Fruit fly (Drosophila melanogaster) whole organism, embryonic: ENCODE results near the gene Ugt37A3.
A peak's percentile ranks its signal among the peaks of the same experiment; 100 is the strongest.

Experiments used
- ATbp ChIP-seq: fragments of 200-800 bp; sonication (Bioruptor generic); optimal IDR thresholded peaks from 2 replicates; lab custom pipeline; 2017; ENCODE audit warnings: missing biosample characterization, mild to moderate bottlenecking, missing genetic modification characterization, missing genetic modification reagents
- Asciz ChIP-seq: fragments of 200-800 bp; sonication (Bioruptor generic); optimal IDR thresholded peaks from 2 replicates; lab custom pipeline; 2017; ENCODE audit warnings: missing biosample characterization, mild to moderate bottlenecking, missing genetic modification characterization, missing genetic modification reagents
- Atf6 ChIP-seq: fragments of 200-800 bp; sonication (Bioruptor generic); IDR thresholded peaks from 2 replicates; pipeline ENCODE4 v1.3.6; 2022; ENCODE audit warnings: missing biosample characterization, missing genetic modification characterization
- B-H1 ChIP-seq: fragments of 200-800 bp; sonication (Bioruptor generic); IDR thresholded peaks from 3 replicates; pipeline ENCODE4 v1.3.6; 2022; ENCODE audit warnings: missing biosample characterization, missing genetic modification characterization
- BEAF-32 ChIP-seq: fragments of 200-800 bp; sonication (Bioruptor generic); optimal IDR thresholded peaks from 3 replicates; lab custom pipeline; 2017; ENCODE audit warnings: missing biosample characterization, missing genetic modification characterization, mild to moderate bottlenecking, moderate library complexity, missing genetic modification reagents
- C15 ChIP-seq: fragments of 200-800 bp; sonication (Bioruptor generic); IDR thresholded peaks from 3 replicates; pipeline ENCODE4 v1.3.6; 2022; ENCODE audit warnings: missing biosample characterization, missing genetic modification characterization
- CG10147 ChIP-seq: fragments of 200-800 bp; sonication (Bioruptor generic); optimal IDR thresholded peaks from 2 replicates; lab custom pipeline; 2019; ENCODE audit warnings: missing biosample characterization, mild to moderate bottlenecking, missing genetic modification characterization, moderate library complexity
- CG11456 ChIP-seq: fragments of 200-800 bp; sonication (Bioruptor generic); IDR thresholded peaks from 3 replicates; pipeline ENCODE4 v1.3.6; 2022; ENCODE audit warnings: missing biosample characterization, missing genetic modification characterization
- CG12219 ChIP-seq: fragments of 200-800 bp; sonication (Bioruptor generic); optimal IDR thresholded peaks from 3 replicates; lab custom pipeline; 2018; ENCODE audit warnings: missing biosample characterization, mild to moderate bottlenecking, missing genetic modification characterization
- CG12236 ChIP-seq: fragments of 200-800 bp; sonication (Bioruptor generic); optimal IDR thresholded peaks from 2 replicates; lab custom pipeline; 2016; ENCODE audit warnings: missing biosample characterization, missing genetic modification characterization
- CG16779 ChIP-seq: fragments of 200-800 bp; sonication (Bioruptor generic); IDR thresholded peaks from 2 replicates; pipeline ENCODE4 v1.3.6; 2022; ENCODE audit warnings: missing biosample characterization, missing genetic modification characterization
- CG17186 ChIP-seq: fragments of 200-800 bp; sonication (Bioruptor generic); optimal IDR thresholded peaks from 3 replicates; lab custom pipeline; 2017; ENCODE audit warnings: missing biosample characterization, missing genetic modification reagents, missing genetic modification characterization
- CG17359 ChIP-seq: fragments of 200-800 bp; sonication (Bioruptor generic); optimal IDR thresholded peaks from 3 replicates; lab custom pipeline; 2018; ENCODE audit warnings: missing biosample characterization, mild to moderate bottlenecking, missing genetic modification characterization, moderate library complexity
- CG17361 ChIP-seq: fragments of 200-800 bp; sonication (Bioruptor generic); IDR thresholded peaks from 3 replicates; pipeline ENCODE4 v1.3.6; 2022; ENCODE audit warnings: missing biosample characterization, missing genetic modification characterization
- CG18262 ChIP-seq: fragments of 200-800 bp; optimal IDR thresholded peaks from 3 replicates; lab custom pipeline; 2019; ENCODE audit warnings: missing biosample characterization, mild to moderate bottlenecking, missing genetic modification characterization, moderate library complexity
- CG30431 ChIP-seq: fragments of 200-800 bp; sonication (Bioruptor generic); optimal IDR thresholded peaks from 2 replicates; lab custom pipeline; 2017; ENCODE audit warnings: missing biosample characterization, missing genetic modification characterization
- CG6175 ChIP-seq: fragments of 200-800 bp; sonication (Bioruptor generic); IDR thresholded peaks from 3 replicates; pipeline ENCODE4 v1.3.6; 2022; ENCODE audit warnings: missing biosample characterization, missing genetic modification characterization
- CG6654 ChIP-seq: fragments of 200-800 bp; sonication (Bioruptor generic); optimal IDR thresholded peaks from 2 replicates; lab custom pipeline; 2017; ENCODE audit warnings: missing biosample characterization, mild to moderate bottlenecking, missing genetic modification characterization
- Camta ChIP-seq: fragments of 200-800 bp; sonication (Bioruptor generic); optimal IDR thresholded peaks from 2 replicates; lab custom pipeline; 2016; ENCODE audit warnings: missing biosample characterization, missing genetic modification characterization
- Dek ChIP-seq: fragments of 200-800 bp; sonication (Bioruptor generic); optimal IDR thresholded peaks from 3 replicates; lab custom pipeline; 2019; ENCODE audit warnings: missing biosample characterization, mild to moderate bottlenecking, missing genetic modification characterization, moderate library complexity
- Dp ChIP-seq: fragments of 200-800 bp; sonication (Bioruptor generic); optimal IDR thresholded peaks from 2 replicates; lab custom pipeline; 2018; ENCODE audit warnings: missing biosample characterization, mild to moderate bottlenecking, missing genetic modification characterization, moderate library complexity
- HLH4C ChIP-seq: fragments of 200-800 bp; sonication (Bioruptor generic); IDR thresholded peaks from 3 replicates; pipeline ENCODE4 v1.3.6; 2022; ENCODE audit warnings: missing biosample characterization, missing genetic modification characterization; ENCODE audit not compliant: partially characterized antibody
- Hsf ChIP-seq: fragments of 200-800 bp; sonication (Bioruptor generic); optimal IDR thresholded peaks from 3 replicates; lab custom pipeline; 2016; ENCODE audit warnings: missing biosample characterization, missing genetic modification characterization
- MESR4 ChIP-seq: fragments of 200-800 bp; sonication (Bioruptor generic); optimal IDR thresholded peaks from 2 replicates; lab custom pipeline; 2018; ENCODE audit warnings: missing biosample characterization, mild to moderate bottlenecking, missing genetic modification characterization, moderate library complexity
- MTF-1 ChIP-seq: fragments of 200-800 bp; sonication (Bioruptor generic); optimal IDR thresholded peaks from 2 replicates; lab custom pipeline; 2018; ENCODE audit warnings: missing biosample characterization, mild to moderate bottlenecking, missing genetic modification characterization, borderline replicate concordance
- Meics ChIP-seq: fragments of 200-800 bp; sonication (Bioruptor generic); optimal IDR thresholded peaks from 2 replicates; lab custom pipeline; 2017; ENCODE audit warnings: missing biosample characterization, mild to moderate bottlenecking, missing genetic modification characterization
- Nf-YA ChIP-seq: fragments of 200-800 bp; sonication (Bioruptor generic); IDR thresholded peaks from 2 replicates; pipeline ENCODE4 v1.3.6; 2022; ENCODE audit warnings: missing biosample characterization, missing genetic modification characterization
- Optix ChIP-seq: fragments of 200-800 bp; sonication (Bioruptor generic); IDR thresholded peaks from 3 replicates; pipeline ENCODE4 v1.3.6; 2022; ENCODE audit warnings: missing biosample characterization, missing genetic modification characterization
- Pdp1 ChIP-seq, 2 experiments: fragments of 200-800 bp; sonication (Bioruptor generic); optimal IDR thresholded peaks; 3 replicates each; lab custom pipeline; 2016; ENCODE audit warnings: missing biosample characterization in 2 of 2, missing genetic modification characterization in 2 of 2, mild to moderate bottlenecking in 1 of 2, moderate library complexity in 1 of 2
- ab ChIP-seq: fragments of 200-800 bp; sonication (Bioruptor generic); optimal IDR thresholded peaks from 2 replicates; lab custom pipeline; 2016; ENCODE audit warnings: missing biosample characterization, missing genetic modification characterization
- al ChIP-seq: fragments of 200-800 bp; sonication (Bioruptor generic); IDR thresholded peaks from 2 replicates; pipeline ENCODE4 v1.3.6; 2022; ENCODE audit warnings: missing biosample characterization, missing genetic modification characterization
- ash1 ChIP-seq: fragments of 200-800 bp; sonication (Bioruptor generic); optimal IDR thresholded peaks from 2 replicates; lab custom pipeline; 2018; ENCODE audit warnings: missing biosample characterization, mild to moderate bottlenecking, missing genetic modification characterization
- caup ChIP-seq: fragments of 200-800 bp; sonication (Bioruptor generic); optimal IDR thresholded peaks from 3 replicates; lab custom pipeline; 2017; ENCODE audit warnings: missing biosample characterization, mild to moderate bottlenecking, missing genetic modification characterization, moderate library complexity; ENCODE audit not compliant: severe bottlenecking
- dysf ChIP-seq: fragments of 200-800 bp; sonication (Bioruptor generic); IDR thresholded peaks from 3 replicates; pipeline ENCODE4 v1.3.6; 2022; ENCODE audit warnings: missing biosample characterization, missing genetic modification characterization
- ems ChIP-seq: fragments of 200-800 bp; sonication (Bioruptor generic); optimal IDR thresholded peaks from 3 replicates; lab custom pipeline; 2016; ENCODE audit warnings: missing biosample characterization, missing genetic modification characterization
- eve ChIP-seq, 2 experiments: fragments of >200 bp; optimal IDR thresholded peaks; 2 replicates each; lab custom pipeline; 2017; ENCODE audit warnings: missing biosample characterization in 2 of 2, missing genetic modification characterization in 2 of 2
- gce ChIP-seq: fragments of 200-800 bp; sonication (Bioruptor generic); IDR thresholded peaks from 3 replicates; pipeline ENCODE4 v1.3.6; 2022; ENCODE audit warnings: missing biosample characterization, missing genetic modification characterization
- hkb ChIP-seq, 2 experiments: fragments of 200-800 bp in 1 of 2; fragments of >200 bp in 1 of 2; sonication (Bioruptor generic) in 1 of 2; IDR thresholded peaks in 1 of 2; optimal IDR thresholded peaks in 1 of 2; 2 replicates each; pipeline versions ENCODE4 v1.3.6 to Lab custom; 2017 to 2022; ENCODE audit warnings: missing biosample characterization in 1 of 2, missing genetic modification characterization in 1 of 2
- kni ChIP-seq: fragments of 200-800 bp; sonication (Bioruptor generic); optimal IDR thresholded peaks from 3 replicates; lab custom pipeline; 2017; ENCODE audit warnings: mild to moderate bottlenecking, missing biosample characterization, missing genetic modification reagents, missing genetic modification characterization
- peb ChIP-seq: fragments of 200-800 bp; sonication (Bioruptor generic); IDR thresholded peaks from 2 replicates; pipeline ENCODE4 v1.3.6; 2022; ENCODE audit warnings: missing biosample characterization, missing genetic modification characterization
- phol ChIP-seq: fragments of 200-800 bp; sonication (Bioruptor generic); optimal IDR thresholded peaks from 3 replicates; lab custom pipeline; 2018; ENCODE audit warnings: missing biosample characterization, mild to moderate bottlenecking, missing genetic modification characterization, moderate library complexity
- pita ChIP-seq: fragments of 200-800 bp; sonication (Bioruptor generic); optimal IDR thresholded peaks from 2 replicates; lab custom pipeline; 2017; ENCODE audit warnings: missing biosample characterization, mild to moderate bottlenecking, missing genetic modification characterization
- pros ChIP-seq: fragments of 200-800 bp; sonication (Bioruptor generic); optimal IDR thresholded peaks from 3 replicates; lab custom pipeline; 2019; ENCODE audit warnings: missing biosample characterization, mild to moderate bottlenecking, missing genetic modification characterization, moderate library complexity
- schlank ChIP-seq: fragments of 200-800 bp; sonication (Bioruptor generic); optimal IDR thresholded peaks from 2 replicates; lab custom pipeline; 2018; ENCODE audit warnings: missing biosample characterization, mild to moderate bottlenecking, missing genetic modification characterization
- shn ChIP-seq: fragments of 200-800 bp; sonication (Bioruptor generic); optimal IDR thresholded peaks from 3 replicates; lab custom pipeline; 2016; ENCODE audit warnings: missing biosample characterization, missing genetic modification characterization
- sim ChIP-seq: fragments of 200-800 bp; sonication (Bioruptor generic); IDR thresholded peaks from 2 replicates; pipeline ENCODE4 v1.3.6; 2022; ENCODE audit warnings: missing biosample characterization, missing genetic modification characterization
- sr ChIP-seq: fragments of 200-800 bp; sonication (Bioruptor generic); IDR thresholded peaks from 3 replicates; pipeline ENCODE4 v1.3.6; 2022; ENCODE audit warnings: missing biosample characterization, missing genetic modification characterization

Ugt37A3 gene

DNA sequence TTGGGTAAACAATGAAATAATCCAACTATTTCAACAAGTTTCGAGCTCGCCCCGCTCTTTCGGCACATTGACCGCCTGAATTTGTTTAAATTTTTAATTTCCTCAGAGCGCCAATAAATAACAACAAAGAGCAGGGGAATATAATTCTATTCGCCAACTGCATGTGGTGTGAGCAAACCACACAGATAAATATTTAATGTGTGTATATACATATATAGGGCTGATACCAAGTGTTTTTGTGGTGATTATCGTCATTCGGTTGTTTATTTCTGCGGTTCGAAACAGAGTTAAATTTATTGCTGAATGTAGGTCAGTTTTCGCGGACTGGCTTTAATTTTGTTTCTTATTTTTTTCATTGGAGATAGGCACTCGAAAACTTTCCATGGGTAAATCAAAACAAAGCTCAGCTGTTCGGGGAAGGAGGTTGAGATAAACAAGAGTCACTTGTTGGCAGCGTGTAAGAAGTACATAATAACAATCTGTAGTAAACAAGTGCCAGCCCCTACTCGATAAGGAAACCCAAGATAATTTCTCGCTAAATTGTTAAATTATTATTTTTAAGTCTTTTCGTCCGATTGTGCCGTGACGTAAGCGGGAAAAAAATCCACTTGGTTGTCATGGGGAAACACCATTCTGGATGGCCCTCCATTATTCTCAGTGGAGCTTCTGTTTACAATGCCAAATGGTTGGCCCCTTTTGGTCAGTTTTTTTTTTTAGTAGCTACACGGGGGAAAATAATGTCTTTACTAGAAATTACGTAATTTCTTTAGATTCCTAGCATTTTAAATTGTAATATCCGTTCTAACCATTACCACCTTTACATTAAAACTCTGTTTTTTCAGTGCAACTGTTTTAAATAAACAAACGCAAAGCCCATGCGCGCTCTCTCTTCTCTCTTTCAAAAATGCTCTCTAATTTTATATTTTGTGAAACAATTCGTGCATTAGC is 25.6 kb downstream of the Ugt37A3 start (continued):
- TF ChIP-seq CG6654 (GFP tag; lab: Kevin White, UChicago) (no peak), CG30431 (GFP tag; lab: Kevin White, UChicago) (no peak), CG10147 (GFP tag; lab: Kevin White, UChicago) (no peak), Optix (GFP tag; lab: Robert Waterston, UW) (no peak), peb (GFP tag; lab: Robert Waterston, UW) (peak; percentile 34; the same call in 1 of the 2 replicates), BEAF-32 (GFP tag; lab: Kevin White, UChicago) (no peak), CG17359 (tag; lab: Kevin White, UChicago) (peak; percentile 67), CG12236 (GFP tag; lab: Kevin White, UChicago) (peak; percentile 29), CG18262 (tag; lab: Kevin White, UChicago) (peak; percentile 25), Meics (peak; percentile 61), ATbp (GFP tag; lab: Kevin White, UChicago) (peak; percentile 52), MESR4 (GFP tag; lab: Kevin White, UChicago) (no peak), MTF-1 (GFP tag; lab: Kevin White, UChicago) (no peak), pros (no peak), pita (GFP tag; lab: Kevin White, UChicago) (no peak), caup (no peak), Asciz (peak; percentile 21), ems (GFP tag; lab: Kevin White, UChicago) (peak; percentile 56), CG6175 (no peak), ab (GFP tag; lab: Kevin White, UChicago) (no peak), sr (GFP tag; lab: Robert Waterston, UW) (no peak), Pdp1 (GFP tag; optimal IDR thresholded peaks at IDR 0.05; lab: Kevin White, UChicago) (peak; percentile 44 to 86), Dek (tag; lab: Kevin White, UChicago) (peak; percentile 36), shn (GFP tag; lab: Kevin White, UChicago) (peak; percentile 4), kni (GFP tag; lab: Kevin White, UChicago) (no peak), al (GFP tag; lab: Robert Waterston, UW) (peak; percentile 44; the same call in 1 of the 2 replicates), B-H1 (GFP tag; lab: Robert Waterston, UW) (peak; percentile 39; the same call in 2 of the 3 replicates), phol (tag; lab: Kevin White, UChicago) (peak; percentile 56), dysf (peak; percentile 76), CG17361 (GFP tag; lab: Robert Waterston, UW) (no peak; the same call in 1 of the 3 replicates), schlank (tag; lab: Kevin White, UChicago) (no peak), Nf-YA (GFP tag; lab: Robert Waterston, UW) (no peak), C15 (no peak), hkb (optimal IDR thresholded peaks at IDR 0.05; lab: Kevin White, UChicago) (no peak), hkb (GFP tag; IDR thresholded peaks at IDR 0.05; lab: Robert Waterston, UW) (peak; percentile 79), eve (GFP tag; optimal IDR thresholded peaks at IDR 0.05; lab: Kevin White, UChicago) (no peak), Atf6 (peak; percentile 38), Camta (GFP tag; lab: Kevin White, UChicago) (peak; percentile 15), Hsf (peak; percentile 64), sim (no peak), ash1 (no peak), CG17186 (GFP tag; lab: Kevin White, UChicago) (no peak), CG16779 (GFP tag; lab: Robert Waterston, UW) (0 out of 2 replicates have a peak, but pooled peaks have one; percentile 46), gce (GFP tag; lab: Robert Waterston, UW) (no peak), HLH4C (no peak), Dp (no peak), CG12219 (GFP tag; lab: Kevin White, UChicago) (no peak), CG11456 (peak; percentile 64; the same call in 2 of the 3 replicates)
